Fruit fly (Drosophila melanogaster) whole organism, pupa: Measurements from ENCODE around the gene Ire1.

Source experiments
- CG13204 ChIP-seq: fragments of 200-800 bp; sonication (Bioruptor generic); optimal IDR thresholded peaks from 2 replicates; lab custom pipeline; 2018; ENCODE audit warnings: missing biosample characterization, mild to moderate bottlenecking, missing genetic modification characterization, moderate library complexity
- CG15710 ChIP-seq: fragments of 200-800 bp; sonication (Bioruptor generic); optimal IDR thresholded peaks from 2 replicates; lab custom pipeline; 2018; ENCODE audit warnings: missing biosample characterization, mild to moderate bottlenecking, missing genetic modification characterization, moderate library complexity
- CG17806 ChIP-seq: fragments of 200-800 bp; sonication (Bioruptor generic); optimal IDR thresholded peaks from 2 replicates; lab custom pipeline; 2018; ENCODE audit warnings: missing biosample characterization, mild to moderate bottlenecking, missing genetic modification characterization, moderate library complexity
- CG32121 ChIP-seq: fragments of 200-800 bp; sonication (Bioruptor generic); IDR thresholded peaks from 2 replicates; pipeline ENCODE4 v1.3.6; 2022; ENCODE audit warnings: missing biosample characterization, missing genetic modification characterization
- CG9948 ChIP-seq: fragments of 200-800 bp; sonication (Bioruptor generic); optimal IDR thresholded peaks from 2 replicates; lab custom pipeline; 2018; ENCODE audit warnings: missing biosample characterization, mild to moderate bottlenecking, missing genetic modification characterization, moderate library complexity
- D1 ChIP-seq: fragments of 200-800 bp; sonication (Bioruptor generic); optimal IDR thresholded peaks from 2 replicates; lab custom pipeline; 2018; ENCODE audit warnings: missing biosample characterization, mild to moderate bottlenecking, missing genetic modification characterization, moderate library complexity
- EcR ChIP-seq: fragments of 200-800 bp; sonication (Bioruptor generic); optimal IDR thresholded peaks from 3 replicates; lab custom pipeline; 2019; ENCODE audit warnings: missing biosample characterization, missing genetic modification characterization, mild to moderate bottlenecking, moderate library complexity, missing genetic modification reagents
- Pif1A ChIP-seq: fragments of 200-800 bp; sonication (Bioruptor generic); optimal IDR thresholded peaks from 3 replicates; lab custom pipeline; 2016; ENCODE audit warnings: missing biosample characterization, missing genetic modification characterization
- Snoo ChIP-seq: fragments of 200-800 bp; sonication (Bioruptor generic); optimal IDR thresholded peaks from 3 replicates; lab custom pipeline; 2017; ENCODE audit warnings: missing biosample characterization, mild to moderate bottlenecking, missing genetic modification characterization, inconsistent platforms
- rn ChIP-seq: fragments of 200-800 bp; sonication (Bioruptor generic); IDR thresholded peaks from 2 replicates; pipeline ENCODE4 v1.3.6; 2022; ENCODE audit warnings: missing biosample characterization, missing genetic modification characterization

DNA sequence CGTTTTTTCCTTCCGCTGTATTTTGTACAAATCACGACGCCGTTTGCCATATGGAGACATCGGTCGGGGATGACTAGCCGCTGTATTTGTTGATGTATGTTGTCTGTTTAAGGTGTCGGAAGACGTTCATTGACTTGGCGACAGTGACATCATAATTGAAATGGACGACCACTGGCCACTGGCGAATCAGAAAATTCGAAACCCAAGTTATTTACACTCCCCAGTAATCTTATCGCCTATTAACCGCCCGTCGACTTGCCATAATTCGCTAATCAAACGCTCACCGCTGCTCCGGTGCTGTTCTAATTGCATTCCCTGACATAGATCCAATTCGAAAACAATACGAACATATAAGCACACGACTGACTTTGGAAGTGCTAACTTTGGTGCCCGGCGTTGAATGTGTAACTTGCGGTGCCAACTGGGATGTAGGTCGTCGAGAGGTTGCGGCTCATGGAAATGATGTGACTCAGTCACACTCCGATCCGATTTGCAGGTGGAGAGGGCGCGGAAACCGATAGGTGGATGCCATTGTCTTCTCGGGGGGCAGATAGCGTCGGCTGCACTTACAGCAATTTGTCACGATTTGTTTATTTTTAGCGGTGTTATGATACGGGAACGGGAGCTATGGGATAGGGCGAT, 48.6 kb upstream of the Ire1 start:
- TF ChIP-seq rn (GFP tag; lab: Robert Waterston, UW): no peak
- no peak for TF ChIP-seq CG15710
- TF ChIP-seq CG13204 (GFP tag; lab: Kevin White, UChicago): no peak
- no peak for TF ChIP-seq CG9948 (tag; lab: Kevin White, UChicago)
- TF ChIP-seq EcR (GFP tag; lab: Kevin White, UChicago): no peak
- TF ChIP-seq CG17806: no peak
- no peak for TF ChIP-seq D1 (tag; lab: Kevin White, UChicago)
- TF ChIP-seq CG32121 (GFP tag; lab: Robert Waterston, UW): no peak
- no peak for TF ChIP-seq Snoo
- TF ChIP-seq Pif1A: no peak
